Worm (Caenorhabditis elegans) whole organism, dauer: Measurements from ENCODE around the gene T03E6.9.
"Not testable (repeated sequence)": the region's sequence is repeated elsewhere in the genome, so short reads cannot be mapped to it uniquely, and the experiment has no call there.

Experiments
- unc-62 ChIP-seq: sonication (generic microtip); optimal IDR thresholded peaks from 2 replicates; lab custom pipeline; 2017; ENCODE audit warnings: missing biosample characterization, missing genetic modification reagents, missing genetic modification characterization

Gene T03E6.9

DNA sequence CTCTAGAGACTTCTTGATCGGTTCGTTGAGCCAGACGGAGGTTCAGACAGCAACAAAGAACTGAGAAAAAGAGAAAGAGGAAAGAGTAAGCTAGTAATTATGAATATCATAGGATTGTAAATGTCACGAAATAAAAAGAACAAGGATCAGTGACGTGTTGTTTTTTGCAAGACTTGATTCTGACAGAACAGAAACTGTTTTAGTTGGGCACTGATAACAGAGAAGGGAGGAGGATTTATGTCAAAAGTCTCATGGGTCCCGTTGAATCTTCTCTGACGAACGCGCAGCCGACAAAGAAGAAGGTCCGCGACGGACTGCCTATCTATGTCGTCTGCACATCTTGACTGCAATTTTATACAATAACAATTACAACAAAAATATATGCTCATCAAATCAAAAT is at the start of gene T03E6.9:
TSS of gene T03E6.9 (minus strand) at position 101 of the 400 bp plus-strand sequence.
- no peak for TF ChIP-seq unc-62

DNA sequence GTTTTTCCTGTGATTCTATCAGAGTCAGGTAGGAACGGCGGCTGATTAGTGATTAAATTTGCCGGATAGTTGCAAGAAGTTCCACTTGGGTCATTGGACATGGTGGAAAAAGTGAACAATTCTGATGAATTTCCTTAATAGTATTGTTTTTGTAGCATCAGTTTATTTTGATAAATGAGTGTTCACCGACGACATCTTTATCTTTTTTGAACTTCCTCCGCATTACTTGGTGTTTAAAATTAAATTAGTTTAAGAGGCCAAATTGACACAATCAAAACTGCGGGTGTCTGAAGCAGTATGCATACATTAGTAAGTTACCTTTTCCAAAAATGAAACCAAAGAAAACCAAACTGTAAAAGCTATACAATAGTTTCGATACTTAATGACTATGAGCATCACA is 48.7 kb upstream of the T03E6.9 start, which contains the start of gene W06G6.11:
TSS of gene W06G6.11 (minus strand) at position 101 of the 400 bp plus-strand sequence.
- TF ChIP-seq unc-62 = not testable (repeated sequence)

DNA sequence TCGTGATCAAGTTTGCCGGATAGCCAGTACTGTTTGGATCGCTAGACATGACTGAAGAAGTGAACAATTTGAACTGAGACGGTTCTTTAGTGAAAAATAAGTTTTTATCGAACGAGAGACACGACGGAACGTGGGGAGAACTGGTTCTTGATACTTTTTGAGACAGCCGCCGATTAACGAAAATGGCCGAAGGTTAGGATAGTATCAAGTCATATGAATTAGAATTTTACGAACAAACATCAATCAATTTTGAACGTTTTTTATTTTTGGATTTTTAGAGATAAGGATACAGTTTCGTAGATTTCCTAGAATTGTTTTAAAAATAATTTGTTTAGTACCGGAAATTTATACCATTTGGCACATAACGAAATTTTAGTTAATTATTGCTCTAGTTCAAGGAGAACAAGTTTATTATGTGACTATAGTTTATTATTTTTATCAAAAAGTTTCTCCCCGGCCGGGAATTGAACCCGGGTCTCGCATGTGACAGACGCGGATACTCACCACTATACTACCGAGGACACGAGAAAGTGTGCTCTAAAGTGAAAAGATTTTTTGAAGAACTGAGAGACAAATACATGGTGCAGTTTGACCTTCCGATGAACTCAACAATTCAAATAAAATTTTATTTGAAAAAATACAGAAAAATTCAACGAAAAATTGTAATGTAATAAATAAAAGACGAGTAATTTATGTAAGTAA is 47.9 kb upstream of the T03E6.9 start, which contains the start of gene W06G6.20:
TSS of gene W06G6.20 (minus strand) at position 51 of the 702 bp plus-strand sequence.
- no peak for TF ChIP-seq unc-62

DNA sequence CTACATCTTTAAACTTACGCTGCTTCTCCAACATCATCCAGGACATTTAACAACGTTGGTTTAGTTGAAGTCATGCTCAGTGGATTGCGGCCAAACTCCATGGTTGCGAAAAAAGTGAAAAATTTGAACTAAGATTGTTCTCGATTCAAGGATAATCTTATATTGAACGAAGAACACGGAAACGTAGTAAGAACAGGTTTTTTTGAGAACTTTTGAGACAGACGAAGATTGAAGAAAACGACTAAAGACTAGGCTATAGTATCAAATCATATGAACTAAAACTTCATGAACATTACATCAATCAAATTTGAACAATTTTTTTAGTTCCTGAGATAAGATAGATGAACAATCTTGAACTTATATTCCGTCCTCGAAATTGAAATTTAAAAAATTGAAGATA is 46.6 kb upstream of the T03E6.9 start, which contains the start of gene W06G6.10:
TSS of gene W06G6.10 (minus strand) at position 101 of the 400 bp plus-strand sequence.
- no peak for TF ChIP-seq unc-62

DNA sequence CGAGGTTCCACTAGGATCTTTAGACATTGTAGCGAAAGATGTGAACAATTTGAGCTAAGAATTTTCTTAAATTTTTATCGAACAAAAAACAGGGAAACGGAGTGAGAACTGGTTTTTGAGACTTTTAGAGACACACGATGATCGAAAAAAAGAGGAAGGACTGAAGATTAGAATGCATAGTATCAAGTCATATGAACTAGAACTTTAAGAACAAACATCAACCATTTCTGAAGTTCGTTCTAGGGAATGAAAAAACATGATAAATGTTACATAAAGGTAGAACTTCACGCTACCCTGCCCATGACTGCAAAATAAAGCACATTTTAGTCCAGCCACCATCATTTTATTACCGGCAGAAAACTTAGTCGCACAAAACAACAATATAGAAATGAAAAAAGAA is 45.8 kb upstream of the T03E6.9 start, which contains the start of gene W06G6.9:
TSS of gene W06G6.9 (minus strand) at position 101 of the 400 bp plus-strand sequence.
- TF ChIP-seq unc-62 = no peak

DNA sequence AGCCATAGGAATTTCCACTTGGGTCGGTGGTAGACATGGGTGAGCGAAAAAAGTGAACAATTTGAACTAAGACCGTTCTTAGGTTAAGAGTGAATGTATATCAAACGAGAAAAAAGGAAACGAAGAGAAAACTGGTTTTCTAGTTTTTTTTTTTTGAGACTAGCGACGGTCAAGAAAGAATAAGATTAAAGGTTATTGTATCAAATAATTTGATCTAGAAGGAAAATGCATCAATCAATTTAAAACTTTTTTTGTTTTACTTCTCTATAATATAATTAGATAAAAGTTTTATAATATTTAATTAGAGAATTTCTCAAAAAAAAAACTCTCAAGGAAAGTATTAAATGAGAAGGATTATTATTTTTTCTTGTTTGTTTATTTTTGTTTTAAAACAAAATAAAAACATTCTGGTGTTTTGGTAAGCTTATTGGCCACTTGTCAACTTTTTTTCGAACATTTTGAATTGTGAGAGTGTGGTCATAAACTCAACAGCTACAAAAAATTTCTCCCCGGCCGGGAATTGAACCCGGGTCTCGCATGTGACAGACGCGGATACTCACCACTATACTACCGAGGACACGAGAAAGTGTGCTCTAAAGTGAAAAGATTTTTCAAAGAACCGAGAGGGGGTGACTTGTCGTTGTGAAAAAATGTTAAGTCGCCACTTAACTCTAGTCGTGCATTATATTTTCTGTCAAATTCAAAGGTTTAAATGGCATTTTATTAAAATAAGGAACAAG is 44.8 kb upstream of the T03E6.9 start, which contains the start of gene W06G6.17:
TSS of gene W06G6.17 (minus strand) at position 51 of the 740 bp plus-strand sequence.
- no peak for TF ChIP-seq unc-62

DNA sequence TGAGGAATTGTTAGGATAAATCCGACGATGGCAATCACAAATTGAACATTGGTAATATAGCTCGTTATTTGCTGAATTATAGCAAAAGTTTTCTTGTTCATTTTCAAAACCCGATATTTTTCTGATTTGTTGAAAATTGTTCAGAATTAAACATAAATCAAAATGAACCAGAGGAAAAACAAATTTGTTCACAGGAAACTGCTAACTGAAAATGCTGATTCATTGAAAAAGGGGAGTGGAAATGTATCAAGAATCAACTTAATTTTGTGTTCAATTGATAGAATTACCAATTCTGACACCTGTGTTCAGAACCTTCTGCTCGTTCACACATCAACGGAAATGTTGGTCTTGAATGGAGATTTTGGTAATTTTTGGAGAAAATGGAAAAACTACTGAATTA is 43.0 kb upstream of the T03E6.9 start, which contains the start of gene srw-77:
TSS of gene srw-77 (minus strand) at position 101 of the 400 bp plus-strand sequence.
- no peak for TF ChIP-seq unc-62

DNA sequence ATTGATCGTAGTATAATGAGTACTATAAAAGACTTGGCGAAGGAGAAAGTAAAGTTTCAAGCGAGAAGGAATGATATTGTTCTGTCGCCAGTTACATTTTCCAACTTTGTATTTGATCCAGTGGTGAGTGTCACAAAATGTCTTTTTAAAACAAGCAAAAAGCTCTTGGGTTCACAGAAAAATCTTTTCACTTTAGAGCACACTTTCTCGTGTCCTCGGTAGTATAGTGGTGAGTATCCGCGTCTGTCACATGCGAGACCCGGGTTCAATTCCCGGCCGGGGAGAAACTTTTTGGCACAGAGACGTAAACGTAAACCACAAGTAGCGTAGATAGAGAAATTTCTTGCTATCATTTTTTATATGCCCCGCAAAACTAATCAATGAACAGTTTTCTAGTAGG is 39.8 kb upstream of the T03E6.9 start:
- TF ChIP-seq unc-62 = no peak

DNA sequence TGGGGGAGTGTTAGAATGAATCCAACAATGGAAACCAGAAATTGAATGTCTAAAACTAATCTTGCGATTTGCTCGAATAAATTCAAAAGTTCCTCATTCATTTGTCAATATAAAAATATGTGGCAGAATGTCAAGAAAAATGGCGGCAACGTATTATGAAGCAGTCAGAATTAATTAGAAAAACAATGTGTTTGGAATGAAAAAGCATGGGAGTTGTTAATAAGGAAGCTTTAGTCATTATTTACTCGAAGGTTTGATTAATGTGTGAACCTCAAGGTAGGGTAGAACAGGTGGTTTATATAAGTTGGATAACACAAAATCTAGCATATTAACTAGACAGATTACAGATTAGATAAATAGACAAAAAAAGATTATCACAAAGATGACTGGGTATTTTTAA is 37.7 kb upstream of the T03E6.9 start, which contains the start of gene srw-76:
TSS of gene srw-76 (minus strand) at position 101 of the 400 bp plus-strand sequence.
- no peak for TF ChIP-seq unc-62

DNA sequence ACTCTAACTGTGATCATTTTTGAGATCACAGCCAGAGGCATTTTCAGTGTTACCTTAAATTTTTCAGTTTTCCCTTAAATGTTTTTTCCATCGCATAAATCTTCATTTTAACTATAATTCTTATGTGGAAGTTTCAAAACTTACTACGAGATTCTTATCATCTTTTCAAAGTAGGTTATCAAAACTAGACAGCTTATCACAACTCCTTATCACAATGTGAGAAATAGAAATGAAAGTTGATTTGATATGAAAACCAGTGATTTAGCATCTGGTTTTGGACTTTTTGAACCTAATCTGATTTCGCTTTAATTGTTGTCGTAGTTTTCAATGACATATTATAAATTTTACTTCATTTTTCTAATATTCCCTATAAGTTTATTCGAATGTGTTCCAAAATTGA is 35.4 kb upstream of the T03E6.9 start, which contains the start of gene mltn-11:
TSS of gene mltn-11 (plus strand) at position 276 of the 400 bp plus-strand sequence.
- TF ChIP-seq unc-62 = no peak

DNA sequence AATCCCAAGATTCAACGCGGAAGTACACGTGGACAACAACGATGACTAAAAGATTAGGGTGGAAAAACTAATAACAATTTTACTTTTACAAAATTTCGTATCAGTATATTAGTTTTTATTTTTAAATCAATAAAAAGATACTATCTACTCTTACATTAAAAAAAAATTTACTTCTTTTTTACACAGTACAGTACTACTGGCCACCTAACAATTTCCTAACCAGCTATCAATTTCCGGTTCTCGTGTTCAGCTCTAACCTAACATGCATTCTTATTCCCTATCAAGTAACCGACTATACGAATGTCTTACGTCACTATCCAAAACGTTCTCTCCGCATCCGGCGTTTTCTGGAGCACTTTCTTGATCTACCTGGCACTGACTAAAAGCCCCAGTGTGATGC is 29.1 kb upstream of the T03E6.9 start, which contains the start of gene srd-21:
TSS of gene srd-21 (plus strand) at position 301 of the 400 bp plus-strand sequence.
- no peak for TF ChIP-seq unc-62

DNA sequence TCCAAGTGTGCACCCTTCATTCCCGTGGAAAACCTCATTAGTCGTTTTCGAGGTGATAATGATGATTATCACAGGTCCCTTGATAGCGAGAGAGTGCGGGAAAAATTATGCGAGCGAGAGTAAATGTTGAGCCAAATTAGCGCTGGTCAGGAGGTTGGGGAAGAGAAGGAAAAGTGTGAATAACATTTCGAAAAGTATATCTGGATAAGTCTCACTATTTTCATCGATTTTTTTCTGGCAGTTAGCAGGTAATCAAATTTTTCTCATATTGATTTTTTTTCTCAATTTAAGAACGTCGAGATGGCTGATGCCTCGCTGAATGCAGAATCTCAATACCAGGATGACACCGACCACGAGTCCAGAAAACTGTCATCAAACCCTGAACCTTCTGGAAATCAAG is 28.5 kb upstream of the T03E6.9 start, which contains the start of gene W06G6.2:
TSS of gene W06G6.2 (plus strand) at position 301 of the 400 bp plus-strand sequence.
- no peak for TF ChIP-seq unc-62

DNA sequence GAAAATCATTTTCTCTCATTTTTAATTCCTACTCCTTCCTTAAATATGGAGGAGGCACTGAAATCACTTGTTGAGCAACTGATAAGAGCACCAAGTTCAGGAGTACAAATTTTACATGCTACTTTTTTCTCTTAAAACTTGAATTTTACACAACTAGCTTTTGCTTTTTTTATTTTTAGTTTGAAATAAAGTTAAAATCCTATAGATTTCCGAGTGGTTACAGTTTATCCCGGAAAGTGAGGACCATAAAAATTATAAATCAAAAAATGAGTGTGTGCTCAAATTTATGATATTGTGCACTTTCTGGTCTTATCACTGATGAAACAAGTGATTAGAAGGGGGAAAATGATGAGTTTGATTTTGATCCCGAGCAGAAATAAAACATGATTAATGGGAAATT is 27.4 kb upstream of the T03E6.9 start, which contains the start of gene oac-53:
TSS of gene oac-53 (minus strand) at position 9 of the 400 bp plus-strand sequence.
- TF ChIP-seq unc-62 = no peak

DNA sequence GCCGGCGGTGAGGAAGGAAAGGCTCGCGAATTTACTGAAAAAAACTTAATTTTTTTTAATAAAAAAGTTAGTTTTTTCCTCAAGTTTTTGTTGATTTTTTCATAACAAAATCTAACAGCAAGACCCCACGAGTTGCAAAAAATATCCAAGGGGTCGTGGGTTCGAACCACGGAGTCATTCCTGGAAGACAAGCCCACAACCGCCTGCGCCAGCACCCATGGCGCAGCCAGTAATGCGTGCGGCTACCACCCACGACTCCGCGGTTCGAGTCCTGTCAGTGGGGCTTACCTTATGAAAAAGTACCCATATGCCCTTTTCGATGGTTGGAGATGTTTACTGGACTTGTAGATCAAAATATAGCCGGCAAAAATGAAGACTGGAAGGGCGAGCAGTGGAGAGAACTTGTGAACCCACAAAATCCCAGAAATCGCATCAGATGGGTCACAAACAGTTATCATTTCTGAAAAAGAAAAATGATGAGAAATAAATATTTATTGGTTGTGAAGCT is 22.3 kb upstream of the T03E6.9 start, which contains the start of gene Y70C5A.2:
TSS of gene Y70C5A.2 (minus strand) at position 458 of the 508 bp plus-strand sequence.
- no peak for TF ChIP-seq unc-62

DNA sequence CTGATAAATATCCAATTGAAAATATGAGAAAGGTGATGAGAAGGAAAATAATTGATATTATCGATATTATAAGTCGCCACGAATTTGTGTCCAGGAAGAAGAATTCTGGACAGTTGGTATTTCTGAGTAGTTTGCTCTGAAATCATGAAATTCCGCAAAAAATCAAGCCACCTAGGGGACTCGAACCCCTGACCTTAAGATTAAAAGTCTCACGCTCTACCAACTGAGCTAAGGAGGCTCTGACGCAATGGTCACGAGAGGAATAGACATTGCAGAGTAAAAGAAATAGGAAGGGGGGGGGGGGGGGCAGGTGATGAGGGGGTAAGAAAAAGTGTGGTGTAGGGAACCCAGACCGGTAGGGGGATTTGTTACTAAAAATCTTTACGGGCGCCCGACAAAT is 21.4 kb upstream of the T03E6.9 start:
- no peak for TF ChIP-seq unc-62

DNA sequence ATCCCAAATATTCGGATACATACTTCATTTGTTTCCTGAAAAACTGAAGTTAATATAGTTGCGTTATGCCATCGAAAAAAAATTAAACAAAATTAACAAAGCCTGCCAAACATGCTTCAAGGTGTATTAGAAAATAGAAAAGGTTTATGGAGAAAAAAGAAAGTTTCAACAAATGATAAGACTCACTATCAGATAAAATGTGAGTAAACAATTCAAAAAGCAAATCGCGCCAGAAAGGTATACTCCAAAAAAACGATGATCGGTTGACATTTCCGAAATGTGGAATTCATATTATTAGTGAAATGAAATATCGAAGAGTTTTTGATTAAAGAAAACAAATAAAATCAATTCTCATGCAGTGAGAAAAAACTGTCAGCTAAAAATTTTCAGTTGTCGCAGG is 20.4 kb upstream of the T03E6.9 start, which contains the start of gene Y70C5A.3:
TSS of gene Y70C5A.3 (minus strand) at position 50 of the 400 bp plus-strand sequence.
- no peak for TF ChIP-seq unc-62
